Worm (Caenorhabditis elegans) whole organism, young adult: ENCODE results near the gene T21C9.11.

Source experiments
- B0035.1 ChIP-seq: sonication (generic microtip); optimal IDR thresholded peaks from 2 replicates; lab custom pipeline; 2016; ENCODE audit warnings: missing genetic modification characterization, mild to moderate bottlenecking, missing compliant biosample characterization, missing genotype, missing genetic modification reagents
- Y53F4B.3 ChIP-seq: fragments of 200-800 bp; sonication (Bioruptor generic); IDR thresholded peaks from 2 replicates; pipeline ENCODE4 v1.3.6; 2022; ENCODE audit warnings: missing genetic modification reagents, missing genetic modification characterization, missing compliant biosample characterization
- ama-1 ChIP-seq, 3 experiments: fragments of 150-350 bp in 1 of 3; sonication (generic microtip) in 2 of 3; optimal IDR thresholded peaks; 2 replicates each; lab custom pipeline; 2014 to 2018; ENCODE audit warnings: missing biosample characterization in 2 of 3, missing genetic modification characterization in 2 of 3, missing genetic modification reagents in 2 of 3
- athp-1 ChIP-seq: sonication (generic microtip); optimal IDR thresholded peaks from 2 replicates; lab custom pipeline; 2017; ENCODE audit warnings: mild to moderate bottlenecking, missing genetic modification characterization, missing compliant biosample characterization
- bed-2 ChIP-seq: fragments of 200-800 bp; sonication (Bioruptor generic); IDR thresholded peaks from 2 replicates; pipeline ENCODE4 v1.3.6; 2022; ENCODE audit warnings: missing genetic modification reagents, missing genetic modification characterization, missing compliant biosample characterization
- ceh-100 ChIP-seq: fragments of 200-800 bp; sonication (Bioruptor generic); IDR thresholded peaks from 2 replicates; pipeline ENCODE4 v1.3.6; 2022; ENCODE audit warnings: missing genetic modification reagents, missing genetic modification characterization, missing compliant biosample characterization
- ceh-58 ChIP-seq: fragments of 200-800 bp; sonication (Bioruptor generic); IDR thresholded peaks from 2 replicates; pipeline ENCODE4 v1.3.6; 2022; ENCODE audit warnings: missing genetic modification characterization, missing compliant biosample characterization
- ets-4 ChIP-seq: fragments of 200-800 bp; sonication (Bioruptor generic); optimal IDR thresholded peaks from 2 replicates; lab custom pipeline; 2018; ENCODE audit warnings: mild to moderate bottlenecking, missing genetic modification characterization, missing compliant biosample characterization
- lir-1 ChIP-seq: fragments of 200-800 bp; sonication (Bioruptor generic); conservative IDR thresholded peaks from 2 replicates; pipeline ENCODE4 v1.3.6; 2022; ENCODE audit warnings: missing genetic modification reagents, missing genetic modification characterization, missing compliant biosample characterization
- snpc-4 ChIP-seq, 5 experiments: fragments of 150-350 bp in 1 of 5; sonication (generic microtip) in 4 of 5; optimal IDR thresholded peaks; 2 replicates each; lab custom pipeline; 2014 to 2018; ENCODE audit warnings: missing genetic modification characterization in 5 of 5, missing biosample characterization in 3 of 5, antibody characterized with exemption in 2 of 5, mild to moderate bottlenecking in 2 of 5, missing compliant biosample characterization in 2 of 5, missing genotype in 2 of 5, moderate library complexity in 2 of 5, missing genetic modification reagents in 1 of 5
- zfh-2 ChIP-seq: fragments of 200-800 bp; sonication (Bioruptor generic); conservative IDR thresholded peaks from 2 replicates; pipeline ENCODE4 v1.3.6; 2022; ENCODE audit warnings: missing genetic modification reagents, missing genetic modification characterization, missing compliant biosample characterization

DNA sequence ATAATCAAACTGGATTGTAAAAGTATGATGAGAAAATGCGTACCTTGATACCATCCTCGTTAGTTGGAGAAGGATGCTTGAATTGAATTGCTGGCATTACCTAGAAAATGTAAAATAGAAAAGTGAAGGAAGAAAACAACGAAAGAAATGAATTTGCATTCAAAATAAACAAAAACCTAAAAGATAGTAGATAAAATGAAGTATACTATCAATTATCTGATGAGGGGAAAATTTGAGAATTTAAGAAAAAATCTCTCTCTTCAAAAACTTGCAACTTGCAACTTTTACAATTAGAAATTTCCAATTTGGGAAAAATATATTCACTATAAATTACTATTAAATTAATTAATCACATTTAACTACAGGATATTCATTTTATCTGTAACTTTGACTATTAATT is at the start of gene T21C9.11:
- no peak for TF ChIP-seq bed-2
- TF ChIP-seq snpc-4 (GFP tag; optimal IDR thresholded peaks at IDR 0.05; lab: Kevin White, UChicago): no peak
- TF ChIP-seq snpc-4 (tag; optimal IDR thresholded peaks at IDR 0.05; lab: Kevin White, UChicago): no peak
- no peak for TF ChIP-seq Y53F4B.3 (GFP tag; lab: Robert Waterston, UW)
- TF ChIP-seq B0035.1 (tag; lab: Kevin White, UChicago): no peak
- no peak for TF ChIP-seq ama-1 (optimal IDR thresholded peaks at IDR 0.05; lab: Kevin White, UChicago)
- TF ChIP-seq ama-1 (GFP tag; optimal IDR thresholded peaks at IDR 0.05; lab: Kevin White, UChicago): no peak
- no peak for TF ChIP-seq ceh-100
- TF ChIP-seq ets-4 (GFP tag; lab: Kevin White, UChicago): no peak
- TF ChIP-seq ceh-58: no peak
- no peak for TF ChIP-seq lir-1 (GFP tag; lab: Robert Waterston, UW)
- TF ChIP-seq zfh-2 (GFP tag; lab: Robert Waterston, UW): no peak
- no peak for TF ChIP-seq athp-1 (tag; lab: Kevin White, UChicago)
